Fruit fly (Drosophila melanogaster): ENCODE data around the gene CG31952.

DNA sequence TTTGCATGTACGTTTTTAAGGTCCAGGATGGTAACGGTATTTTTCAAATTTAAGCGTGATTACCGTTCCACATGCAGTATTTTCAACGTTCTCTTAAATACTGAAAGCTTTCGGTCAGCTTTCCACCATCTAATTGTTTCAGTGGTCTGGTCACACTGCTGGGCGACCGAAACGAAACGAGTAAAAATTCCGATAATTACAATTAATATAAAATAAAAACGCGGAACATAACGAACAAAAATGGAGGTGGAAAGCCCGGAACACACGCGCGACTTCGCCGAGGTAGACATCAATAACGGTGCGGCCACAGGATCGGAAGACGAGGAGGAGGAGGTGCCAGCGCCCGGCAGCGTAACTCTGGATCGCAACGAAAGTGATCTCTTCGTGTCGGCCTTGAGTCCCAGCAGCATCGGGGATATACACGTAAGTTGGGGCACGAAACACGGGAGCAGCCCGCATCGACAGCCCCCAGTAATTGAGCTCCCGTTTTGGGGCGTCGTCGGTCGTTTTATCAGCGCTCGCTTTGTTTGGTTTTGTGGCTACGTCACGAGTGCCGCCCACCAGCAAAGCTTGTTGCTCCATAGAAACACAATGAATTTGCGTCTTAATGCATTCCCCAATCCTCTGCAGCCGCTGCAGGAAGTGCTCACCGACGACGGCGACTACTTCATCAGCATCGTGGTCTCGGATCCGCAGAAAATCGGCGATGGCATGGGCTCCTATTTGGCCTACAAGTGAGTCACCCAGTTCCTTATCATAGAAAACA is 33.2 kb downstream of the CG31952 start, which contains the start of gene Snx1:
- no peak for TF ChIP-seq pan (optimal IDR thresholded peaks at IDR 0.05)
- TF ChIP-seq Dll (optimal IDR thresholded peaks at IDR 0.05) = no peak
- TF ChIP-seq EcR (GFP tag; optimal IDR thresholded peaks at IDR 0.05) = no peak
